Fruit fly (Drosophila melanogaster): ENCODE measurements around the gene mthl15.

Gene mthl15

dm6 chr2L:10232152-10232816 is 5.8 kb downstream of the mthl15 start, which contains the start of gene eEF1delta (continued):
- TF ChIP-seq MBD-R2 (GFP tag; IDR thresholded peaks at IDR 0.05) (peak; percentile 53; the same call in 1 of the 2 replicates), hbn (GFP tag; IDR thresholded peaks at IDR 0.05; ENCODE audit: partially characterized antibody) (peak; percentile 14; the same call in 1 of the 2 replicates), Bgb (GFP tag; IDR thresholded peaks at IDR 0.05; ENCODE audit: partially characterized antibody) (0 out of 2 replicates have a peak, but pooled peaks have one; percentile 39), tna (GFP tag; IDR thresholded peaks at IDR 0.05; ENCODE audit: partially characterized antibody) (no peak), CG10462 (GFP tag; optimal IDR thresholded peaks at IDR 0.05) (no peak), Awh (GFP tag; IDR thresholded peaks at IDR 0.05) (no peak), HmgD (GFP tag; optimal IDR thresholded peaks at IDR 0.05) (no peak), CG42726 (GFP tag; IDR thresholded peaks at IDR 0.05; ENCODE audit: partially characterized antibody) (no peak), CG4404 (GFP tag; IDR thresholded peaks at IDR 0.05) (no peak), CG1024 (GFP tag; IDR thresholded peaks at IDR 0.05) (peak; percentile 93), CG2202 (tag; optimal IDR thresholded peaks at IDR 0.05) (no peak), CG4707 (GFP tag; optimal IDR thresholded peaks at IDR 0.05) (no peak), CG8765 (GFP tag; IDR thresholded peaks at IDR 0.05) (no peak), CG4617 (GFP tag; optimal IDR thresholded peaks at IDR 0.05; ENCODE audit: borderline replicate concordance) (peak; percentile 54), Dip2 (GFP tag; IDR thresholded peaks at IDR 0.05) (no peak), Lim3 (GFP tag; IDR thresholded peaks at IDR 0.05) (no peak), HLH4C (GFP tag; IDR thresholded peaks at IDR 0.05; ENCODE audit: partially characterized antibody) (no peak), CG8359 (GFP tag; optimal IDR thresholded peaks at IDR 0.05; ENCODE audit: borderline replicate concordance) (no peak), Mes4 (GFP tag; optimal IDR thresholded peaks at IDR 0.05) (no peak), nmo (GFP tag; optimal IDR thresholded peaks at IDR 0.05) (peak; percentile 14), CG1529 (GFP tag; optimal IDR thresholded peaks at IDR 0.05) (no peak), CG4424 (GFP tag; optimal IDR thresholded peaks at IDR 0.05) (no peak), CG11723 (GFP tag; optimal IDR thresholded peaks at IDR 0.05) (peak; percentile 55), CG7357 (GFP tag; IDR thresholded peaks at IDR 0.05) (peak; percentile 84), CG6765 (GFP tag; optimal IDR thresholded peaks at IDR 0.05) (no peak), bbx (GFP tag; IDR thresholded peaks at IDR 0.05; ENCODE audit: partially characterized antibody) (peak; percentile 51; the same call in 1 of the 2 replicates), CG30020 (tag; optimal IDR thresholded peaks at IDR 0.05) (peak; percentile 97), CG9876 (GFP tag; optimal IDR thresholded peaks at IDR 0.05) (no peak), lov (optimal IDR thresholded peaks at IDR 0.05) (no peak), lov (GFP tag; IDR thresholded peaks at IDR 0.05) (no peak), peb (GFP tag; IDR thresholded peaks at IDR 0.05) (no peak), vnd (GFP tag; IDR thresholded peaks at IDR 0.05; ENCODE audit: partially characterized antibody) (no peak), MESR4 (GFP tag; optimal IDR thresholded peaks at IDR 0.05) (peak; percentile 68)

dm6 chr2L:10231510-10231909 is 6.6 kb downstream of the mthl15 start, which contains the start of gene ova:
ova (minus strand) TSS chr2L:10231692.
- TF ChIP-seq CG30020 (tag; optimal IDR thresholded peaks at IDR 0.05) (peak; percentile 96), MESR4 (GFP tag; optimal IDR thresholded peaks at IDR 0.05) (peak; percentile 67), ssp (GFP tag; IDR thresholded peaks at IDR 0.05) (peak; percentile 89), pfk (GFP tag; optimal IDR thresholded peaks at IDR 0.05) (peak; percentile 89), CG34224 (GFP tag; IDR thresholded peaks at IDR 0.05; ENCODE audit: partially characterized antibody) (0 out of 3 replicates have a peak, but pooled peaks have one; percentile 11), HmgD (GFP tag; optimal IDR thresholded peaks at IDR 0.05) (no peak), Atf-2 (GFP tag; optimal IDR thresholded peaks at IDR 0.05) (no peak), Dref (GFP tag; IDR thresholded peaks at IDR 0.05) (peak; percentile 55), CG1024 (GFP tag; IDR thresholded peaks at IDR 0.05) (peak; percentile 85), Sry-β (GFP tag; optimal IDR thresholded peaks at IDR 0.05) (no peak), grn (GFP tag; optimal IDR thresholded peaks at IDR 0.05) (peak; percentile 5), CG7357 (GFP tag; IDR thresholded peaks at IDR 0.05) (peak; percentile 48; the same call in 1 of the 3 replicates), sd (tag; optimal IDR thresholded peaks at IDR 0.05) (peak; percentile 12), CG14667 (GFP tag; IDR thresholded peaks at IDR 0.05) (peak; percentile 20; the same call in 1 of the 2 replicates), CG1603 (tag; optimal IDR thresholded peaks at IDR 0.05) (peak; percentile 99), CG17802 (tag; optimal IDR thresholded peaks at IDR 0.05) (peak; percentile 91), CG11560 (tag; IDR thresholded peaks at IDR 0.05) (peak; percentile 85; the same call in 2 of the 3 replicates), pzg (GFP tag; optimal IDR thresholded peaks at IDR 0.05) (peak; percentile 26), sens-2 (GFP tag; IDR thresholded peaks at IDR 0.05) (no peak)

Measured in whole organism, embryonic.